Fruit fly (Drosophila melanogaster) whole organism, prepupa: ENCODE measurements around the gene Art8.

ENCODE experiments used
- Blimp-1 ChIP-seq: fragments of 200-800 bp; sonication (Bioruptor generic); optimal IDR thresholded peaks from 3 replicates; lab custom pipeline; 2017; ENCODE audit warnings: missing biosample characterization, missing genetic modification characterization, mild to moderate bottlenecking, moderate library complexity, missing genetic modification reagents
- CG10631 ChIP-seq: fragments of 200-800 bp; sonication (Bioruptor generic); optimal IDR thresholded peaks from 2 replicates; lab custom pipeline; 2016; ENCODE audit warnings: missing biosample characterization, missing genetic modification characterization
- CG11762 ChIP-seq: fragments of 200-800 bp; sonication (Bioruptor generic); optimal IDR thresholded peaks from 3 replicates; lab custom pipeline; 2016; ENCODE audit warnings: missing biosample characterization, missing genetic modification characterization; ENCODE audit not compliant: insufficient read depth
- CG11902 ChIP-seq: fragments of 200-800 bp; sonication (Bioruptor generic); optimal IDR thresholded peaks from 3 replicates; lab custom pipeline; 2016; ENCODE audit warnings: missing biosample characterization, missing genetic modification characterization
- CG15336 ChIP-seq: fragments of 200-800 bp; sonication (Bioruptor generic); IDR thresholded peaks from 2 replicates; pipeline ENCODE4 v1.3.6; 2022; ENCODE audit warnings: missing biosample characterization, missing genetic modification characterization
- CG1621 ChIP-seq: fragments of 200-800 bp; sonication (Bioruptor generic); optimal IDR thresholded peaks from 3 replicates; lab custom pipeline; 2018; ENCODE audit warnings: missing biosample characterization, mild to moderate bottlenecking, missing genetic modification characterization
- CG3032 ChIP-seq: fragments of 200-800 bp; optimal IDR thresholded peaks from 2 replicates; lab custom pipeline; 2019; ENCODE audit warnings: missing biosample characterization, mild to moderate bottlenecking, missing genetic modification characterization, moderate library complexity
- CG31627 ChIP-seq: fragments of 200-800 bp; sonication (Bioruptor generic); optimal IDR thresholded peaks from 3 replicates; lab custom pipeline; 2016; ENCODE audit warnings: missing biosample characterization, missing genetic modification characterization
- CG32006 ChIP-seq: fragments of 200-800 bp; sonication (Bioruptor generic); optimal IDR thresholded peaks from 3 replicates; lab custom pipeline; 2017; ENCODE audit warnings: missing biosample characterization, mild to moderate bottlenecking, missing genetic modification characterization
- CG34406 ChIP-seq: fragments of 200-800 bp; sonication (Bioruptor generic); optimal IDR thresholded peaks from 3 replicates; lab custom pipeline; 2016; ENCODE audit warnings: missing biosample characterization, missing genetic modification characterization
- CG3919 ChIP-seq: fragments of 200-800 bp; sonication (Bioruptor generic); optimal IDR thresholded peaks from 3 replicates; lab custom pipeline; 2016; ENCODE audit warnings: missing biosample characterization, missing genetic modification characterization
- CG4318 ChIP-seq: fragments of 200-800 bp; sonication (Bioruptor generic); optimal IDR thresholded peaks from 3 replicates; lab custom pipeline; 2017; ENCODE audit warnings: missing biosample characterization, mild to moderate bottlenecking, missing genetic modification characterization
- CG6163 ChIP-seq: fragments of 200-800 bp; sonication (Bioruptor generic); IDR thresholded peaks from 3 replicates; pipeline ENCODE4 v1.3.6; 2022; ENCODE audit warnings: missing biosample characterization, missing genetic modification characterization
- CG6808 ChIP-seq: fragments of 200-800 bp; sonication (Bioruptor generic); optimal IDR thresholded peaks from 3 replicates; lab custom pipeline; 2017; ENCODE audit warnings: missing biosample characterization, missing genetic modification characterization, mild to moderate bottlenecking, moderate library complexity, missing genetic modification reagents
- CG6854 ChIP-seq: fragments of 200-800 bp; sonication (Bioruptor generic); optimal IDR thresholded peaks from 2 replicates; lab custom pipeline; 2017; ENCODE audit warnings: missing biosample characterization, mild to moderate bottlenecking, missing genetic modification characterization
- CG7368 ChIP-seq: fragments of 200-800 bp; sonication (Bioruptor generic); optimal IDR thresholded peaks from 3 replicates; lab custom pipeline; 2016; ENCODE audit warnings: missing biosample characterization, missing genetic modification characterization
- CG8119 ChIP-seq: fragments of 200-800 bp; sonication (Bioruptor generic); IDR thresholded peaks from 3 replicates; pipeline ENCODE4 v1.3.6; 2022; ENCODE audit warnings: missing biosample characterization, missing genetic modification characterization
- CG8632 ChIP-seq: fragments of 200-800 bp; sonication (Bioruptor generic); optimal IDR thresholded peaks from 3 replicates; lab custom pipeline; 2016; ENCODE audit warnings: missing biosample characterization, missing genetic modification characterization
- Eip78C ChIP-seq: fragments of 200-800 bp; sonication (Bioruptor generic); peaks from one replicate; lab custom pipeline; 2016; ENCODE audit warnings: missing biosample characterization, missing genetic modification characterization
- Eip93F ChIP-seq: fragments of 200-800 bp; sonication (Bioruptor generic); optimal IDR thresholded peaks from 2 replicates; lab custom pipeline; 2016; ENCODE audit warnings: missing biosample characterization, mild to moderate bottlenecking, missing genetic modification characterization
- Ets21C ChIP-seq: fragments of 200-800 bp; sonication (Bioruptor generic); optimal IDR thresholded peaks from 3 replicates; lab custom pipeline; 2016; ENCODE audit warnings: missing biosample characterization, missing genetic modification characterization
- Gug ChIP-seq: fragments of 200-800 bp; sonication (Bioruptor generic); IDR thresholded peaks from 2 replicates; pipeline ENCODE4 v1.3.6; 2022; ENCODE audit warnings: missing biosample characterization, missing genetic modification characterization
- Hr38 ChIP-seq: sonication (Bioruptor generic); optimal IDR thresholded peaks from 2 replicates; lab custom pipeline; 2016; ENCODE audit warnings: missing biosample characterization, missing genetic modification characterization
- Hr39 ChIP-seq: fragments of 200-800 bp; sonication (Bioruptor generic); optimal IDR thresholded peaks from 2 replicates; lab custom pipeline; 2016; ENCODE audit warnings: missing biosample characterization, missing genetic modification characterization
- Hr4 ChIP-seq: fragments of 200-800 bp; sonication (Bioruptor generic); optimal IDR thresholded peaks from 3 replicates; lab custom pipeline; 2016; ENCODE audit warnings: missing biosample characterization, missing genetic modification characterization
- Lpt ChIP-seq: fragments of 200-800 bp; sonication (Bioruptor generic); optimal IDR thresholded peaks from 3 replicates; lab custom pipeline; 2016; ENCODE audit warnings: missing biosample characterization, missing genetic modification characterization
- Smox ChIP-seq: fragments of 200-800 bp; sonication (Bioruptor generic); optimal IDR thresholded peaks from 3 replicates; lab custom pipeline; 2016; ENCODE audit warnings: missing biosample characterization, missing genetic modification characterization
- Sox102F ChIP-seq: fragments of 200-800 bp; sonication (Bioruptor generic); optimal IDR thresholded peaks from 2 replicates; lab custom pipeline; 2016; ENCODE audit warnings: missing biosample characterization, mild to moderate bottlenecking, missing genetic modification characterization
- Sox14 ChIP-seq: fragments of 200-800 bp; sonication (Bioruptor generic); optimal IDR thresholded peaks from 3 replicates; lab custom pipeline; 2016; ENCODE audit warnings: missing biosample characterization, missing genetic modification characterization
- Sox15 ChIP-seq: fragments of 200-800 bp; sonication (Bioruptor generic); optimal IDR thresholded peaks from 3 replicates; lab custom pipeline; 2016; ENCODE audit warnings: missing biosample characterization, missing genetic modification characterization
- achi ChIP-seq: fragments of 200-800 bp; sonication (Bioruptor generic); optimal IDR thresholded peaks from 3 replicates; lab custom pipeline; 2016; ENCODE audit warnings: missing biosample characterization, missing genetic modification characterization
- cyc ChIP-seq: fragments of 200-800 bp; sonication (Bioruptor generic); optimal IDR thresholded peaks from 3 replicates; lab custom pipeline; 2016; ENCODE audit warnings: missing biosample characterization, missing genetic modification characterization
- dsx ChIP-seq: fragments of 200-800 bp; optimal IDR thresholded peaks from 3 replicates; lab custom pipeline; 2019; ENCODE audit warnings: missing biosample characterization, mild to moderate bottlenecking, missing genetic modification characterization, moderate library complexity; ENCODE audit not compliant: poor library complexity, severe bottlenecking
- esn ChIP-seq: fragments of 200-800 bp; sonication (Bioruptor generic); optimal IDR thresholded peaks from 2 replicates; lab custom pipeline; 2016; ENCODE audit warnings: missing biosample characterization, mild to moderate bottlenecking, missing genetic modification characterization, moderate library complexity
- fd85E ChIP-seq: fragments of 200-800 bp; sonication (Bioruptor generic); optimal IDR thresholded peaks from 3 replicates; lab custom pipeline; 2016; ENCODE audit warnings: missing biosample characterization, missing genetic modification characterization
- fkh ChIP-seq: fragments of 200-800 bp; sonication (Bioruptor generic); optimal IDR thresholded peaks from 3 replicates; lab custom pipeline; 2017; ENCODE audit warnings: missing biosample characterization, mild to moderate bottlenecking, missing genetic modification characterization, moderate library complexity
- lz ChIP-seq: fragments of 200-800 bp; sonication (Bioruptor generic); optimal IDR thresholded peaks from 3 replicates; lab custom pipeline; 2016; ENCODE audit warnings: missing biosample characterization, missing genetic modification characterization
- net ChIP-seq: fragments of 200-800 bp; sonication (Bioruptor generic); optimal IDR thresholded peaks from 3 replicates; lab custom pipeline; 2016; ENCODE audit warnings: missing biosample characterization, missing genetic modification characterization
- pdm3 ChIP-seq: fragments of 200-800 bp; sonication (Bioruptor generic); optimal IDR thresholded peaks from 3 replicates; lab custom pipeline; 2016; ENCODE audit warnings: missing biosample characterization, missing genetic modification characterization
- salr ChIP-seq, 2 experiments: fragments of 200-800 bp; sonication (Bioruptor generic); optimal IDR thresholded peaks; 3 replicates each; lab custom pipeline; 2016 to 2018; ENCODE audit warnings: missing biosample characterization in 2 of 2, missing genetic modification characterization in 2 of 2, mild to moderate bottlenecking in 1 of 2
- spab ChIP-seq: fragments of 200-800 bp; sonication (Bioruptor generic); optimal IDR thresholded peaks from 2 replicates; lab custom pipeline; 2017; ENCODE audit warnings: missing biosample characterization, mild to moderate bottlenecking, missing genetic modification characterization, missing genetic modification reagents
- ss ChIP-seq, 2 experiments: fragments of 200-800 bp; sonication (Bioruptor generic); optimal IDR thresholded peaks; 2 replicates in 1 of 2; 3 replicates in 1 of 2; lab custom pipeline; 2017 to 2018; ENCODE audit warnings: mild to moderate bottlenecking in 2 of 2, missing biosample characterization in 2 of 2, missing genetic modification characterization in 2 of 2, moderate library complexity in 1 of 2
- svp ChIP-seq: fragments of 200-800 bp; sonication (Bioruptor generic); peaks from one replicate; lab custom pipeline; 2016; ENCODE audit warnings: missing biosample characterization, missing genetic modification characterization
- topi ChIP-seq: fragments of 200-800 bp; sonication (Bioruptor generic); optimal IDR thresholded peaks from 3 replicates; lab custom pipeline; 2016; ENCODE audit warnings: missing biosample characterization, missing genetic modification characterization
- vri ChIP-seq: fragments of 200-800 bp; sonication (Bioruptor generic); optimal IDR thresholded peaks from 3 replicates; lab custom pipeline; 2016; ENCODE audit warnings: missing biosample characterization, mild to moderate bottlenecking, missing genetic modification characterization

Gene Art8

dm6 chr2L:11041074-11041473 is 30.2 kb upstream of the Art8 start:
- TF ChIP-seq esn (GFP tag; lab: Kevin White, UChicago): no peak
- no peak for TF ChIP-seq cyc (GFP tag; lab: Kevin White, UChicago)
- no peak for TF ChIP-seq net
- TF ChIP-seq CG11762 (GFP tag; lab: Kevin White, UChicago): no peak
- TF ChIP-seq vri (GFP tag; lab: Kevin White, UChicago): no peak
- TF ChIP-seq Sox102F (GFP tag; lab: Kevin White, UChicago): no peak
- no peak for TF ChIP-seq CG11902 (GFP tag; lab: Kevin White, UChicago)
- no peak for TF ChIP-seq CG3032 (tag; lab: Kevin White, UChicago)
- TF ChIP-seq CG4318 (GFP tag; lab: Kevin White, UChicago): peak; percentile 33
- TF ChIP-seq CG34406 (GFP tag; lab: Kevin White, UChicago): no peak
- peak; percentile 52 for TF ChIP-seq CG15336
- TF ChIP-seq svp (GFP tag; lab: Kevin White, UChicago): no peak
- peak; percentile 65 for TF ChIP-seq CG32006
- peak; percentile 51 for TF ChIP-seq Eip78C (GFP tag; lab: Kevin White, UChicago)
- TF ChIP-seq CG7368 (GFP tag; lab: Kevin White, UChicago): no peak
- no peak for TF ChIP-seq Sox15
- 0 out of 3 replicates have a peak, but pooled peaks have one; percentile 48 for TF ChIP-seq CG8119 (GFP tag; lab: Robert Waterston, UW)
- TF ChIP-seq ss (GFP tag; optimal IDR thresholded peaks at IDR 0.05; lab: Kevin White, UChicago): no peak
- peak in 1 of 2 experiments; percentile 45 for TF ChIP-seq salr (GFP tag; optimal IDR thresholded peaks at IDR 0.05; lab: Kevin White, UChicago)
- peak; percentile 27 for TF ChIP-seq Hr4
- no peak for TF ChIP-seq Gug
- TF ChIP-seq CG3919: no peak

- TF ChIP-seq Smox (GFP tag; lab: Kevin White, UChicago): no peak
- TF ChIP-seq Eip78C (GFP tag; lab: Kevin White, UChicago): peak; percentile 3
- peak; percentile 64 for TF ChIP-seq fkh (GFP tag; lab: Kevin White, UChicago)
- TF ChIP-seq fd85E (GFP tag; lab: Kevin White, UChicago): no peak
- TF ChIP-seq CG31627 (GFP tag; lab: Kevin White, UChicago): no peak
- no peak for TF ChIP-seq cyc (GFP tag; lab: Kevin White, UChicago)
- no peak for TF ChIP-seq CG10631 (GFP tag; lab: Kevin White, UChicago)
- TF ChIP-seq Blimp-1: no peak
Observed at dm6 chr2L:11039548-11040144, 28.8 kb upstream of the Art8 start.

dm6 chr2L:11038918-11039317 is 28.0 kb upstream of the Art8 start:
- TF ChIP-seq CG6808 (GFP tag; lab: Kevin White, UChicago) (no peak), vri (GFP tag; lab: Kevin White, UChicago) (peak; percentile 35), net (no peak), Smox (GFP tag; lab: Kevin White, UChicago) (no peak), fkh (GFP tag; lab: Kevin White, UChicago) (peak; percentile 58), Lpt (GFP tag; lab: Kevin White, UChicago) (no peak), esn (GFP tag; lab: Kevin White, UChicago) (no peak), cyc (GFP tag; lab: Kevin White, UChicago) (no peak), Hr39 (GFP tag; lab: Kevin White, UChicago) (no peak), Ets21C (GFP tag; lab: Kevin White, UChicago) (no peak), Hr4 (no peak), CG1621 (no peak), topi (GFP tag; lab: Kevin White, UChicago) (no peak), CG6163 (GFP tag; lab: Robert Waterston, UW) (no peak), CG10631 (GFP tag; lab: Kevin White, UChicago) (no peak), CG8632 (GFP tag; lab: Kevin White, UChicago) (no peak), pdm3 (no peak), CG11902 (GFP tag; lab: Kevin White, UChicago) (no peak), Eip78C (GFP tag; lab: Kevin White, UChicago) (peak; percentile 23), Sox14 (GFP tag; lab: Kevin White, UChicago) (no peak), salr (GFP tag; optimal IDR thresholded peaks at IDR 0.05; lab: Kevin White, UChicago) (no peak), achi (GFP tag; lab: Kevin White, UChicago) (no peak), CG6854 (GFP tag; lab: Kevin White, UChicago) (peak; percentile 7), fd85E (GFP tag; lab: Kevin White, UChicago) (no peak), Gug (no peak), svp (GFP tag; lab: Kevin White, UChicago) (peak; percentile 98), Hr38 (GFP tag; lab: Kevin White, UChicago) (no peak), Eip93F (GFP tag; lab: Kevin White, UChicago) (peak; percentile 74), spab (GFP tag; lab: Kevin White, UChicago) (no peak), lz (no peak), dsx (GFP tag; lab: Kevin White, UChicago) (no peak), CG15336 (no peak), CG11762 (GFP tag; lab: Kevin White, UChicago) (no peak), CG7368 (GFP tag; lab: Kevin White, UChicago) (no peak)
